Fruit fly (Drosophila melanogaster) whole organism, prepupa: ENCODE measurements around the gene Cyp4ac3.

ENCODE experiments used
- CG6792 ChIP-seq: fragments of 200-800 bp; sonication (Bioruptor generic); optimal IDR thresholded peaks from 3 replicates; lab custom pipeline; 2016; ENCODE audit warnings: missing biosample characterization, missing genetic modification characterization
- CG6854 ChIP-seq: fragments of 200-800 bp; sonication (Bioruptor generic); optimal IDR thresholded peaks from 2 replicates; lab custom pipeline; 2017; ENCODE audit warnings: missing biosample characterization, mild to moderate bottlenecking, missing genetic modification characterization
- CG8119 ChIP-seq: fragments of 200-800 bp; sonication (Bioruptor generic); IDR thresholded peaks from 3 replicates; pipeline ENCODE4 v1.3.6; 2022; ENCODE audit warnings: missing biosample characterization, missing genetic modification characterization
- dsx ChIP-seq: fragments of 200-800 bp; optimal IDR thresholded peaks from 3 replicates; lab custom pipeline; 2019; ENCODE audit warnings: missing biosample characterization, mild to moderate bottlenecking, missing genetic modification characterization, moderate library complexity; ENCODE audit not compliant: poor library complexity, severe bottlenecking
- eg ChIP-seq: fragments of 200-800 bp; sonication (Bioruptor generic); IDR thresholded peaks from 3 replicates; pipeline ENCODE4 v1.3.6; 2022; ENCODE audit warnings: missing biosample characterization, missing genetic modification characterization

- TF ChIP-seq CG6854 (GFP tag; lab: Kevin White, UChicago) (peak; percentile 83), CG8119 (GFP tag; lab: Robert Waterston, UW) (no peak), dsx (GFP tag; lab: Kevin White, UChicago) (peak; percentile 64), CG6792 (GFP tag; lab: Kevin White, UChicago) (no peak), eg (GFP tag; lab: Robert Waterston, UW) (peak; percentile 49; the same call in 1 of the 3 replicates)
Measured at dm6 chr2L:5305240-5305875, 37.1 kb downstream of the Cyp4ac3 start.
